Worm (Caenorhabditis elegans) whole organism, early embryonic: ENCODE results near the gene nhr-218.

Experiments used
- B0310.2 ChIP-seq: sonication (generic microtip); optimal IDR thresholded peaks from 2 replicates; lab custom pipeline; 2016; ENCODE audit warnings: mild to moderate bottlenecking, missing genetic modification characterization, missing compliant biosample characterization
- F13C5.2 ChIP-seq: sonication (generic microtip); optimal IDR thresholded peaks from 2 replicates; lab custom pipeline; 2017; ENCODE audit warnings: mild to moderate bottlenecking, missing genetic modification characterization, inconsistent platforms, missing compliant biosample characterization
- aly-1 ChIP-seq: sonication (generic microtip); optimal IDR thresholded peaks from 2 replicates; lab custom pipeline; 2016; ENCODE audit warnings: missing genetic modification characterization, missing compliant biosample characterization
- ama-1 ChIP-seq: fragments of 150-350 bp; optimal IDR thresholded peaks from 2 replicates; lab custom pipeline; 2014
- ceh-13 ChIP-seq: fragments of 200-800 bp; sonication (Bioruptor generic); optimal IDR thresholded peaks from 2 replicates; lab custom pipeline; 2018; ENCODE audit warnings: mild to moderate bottlenecking, missing genetic modification characterization, missing compliant biosample characterization
- ceh-36 ChIP-seq: sonication (generic microtip); optimal IDR thresholded peaks from 2 replicates; lab custom pipeline; 2016; ENCODE audit warnings: missing genetic modification characterization, inconsistent platforms, missing compliant biosample characterization
- ets-7 ChIP-seq: sonication (generic microtip); optimal IDR thresholded peaks from 2 replicates; lab custom pipeline; 2016; ENCODE audit warnings: missing genotype, missing genetic modification characterization, missing compliant biosample characterization
- flt-1 ChIP-seq: fragments of 200-800 bp; sonication (Bioruptor generic); IDR thresholded peaks from 2 replicates; pipeline ENCODE4 v1.3.6; 2022; ENCODE audit warnings: missing genetic modification characterization, missing compliant biosample characterization
- hmbx-1 ChIP-seq: sonication (generic microtip); optimal IDR thresholded peaks from 2 replicates; lab custom pipeline; 2016; ENCODE audit warnings: mild to moderate bottlenecking, missing genetic modification characterization, missing compliant biosample characterization
- hmg-4 ChIP-seq: fragments of 200-800 bp; sonication (Bioruptor generic); optimal IDR thresholded peaks from 2 replicates; lab custom pipeline; 2018; ENCODE audit warnings: mild to moderate bottlenecking, missing genetic modification characterization, missing compliant biosample characterization
- hnd-1 ChIP-seq: sonication (generic microtip); optimal IDR thresholded peaks from 2 replicates; lab custom pipeline; 2016; ENCODE audit warnings: missing genetic modification characterization, missing compliant biosample characterization
- pes-1 ChIP-seq: fragments of 200-800 bp; sonication (Bioruptor generic); IDR thresholded peaks from 2 replicates; pipeline ENCODE4 v1.3.6; 2022; ENCODE audit warnings: missing genetic modification reagents, missing genetic modification characterization, missing compliant biosample characterization
- scrt-1 ChIP-seq: fragments of 200-800 bp; sonication (Bioruptor generic); IDR thresholded peaks from 2 replicates; pipeline ENCODE4 v1.3.6; 2022; ENCODE audit warnings: missing genetic modification characterization, missing compliant biosample characterization
- sea-1 ChIP-seq: fragments of 200-800 bp; sonication (Bioruptor generic); conservative IDR thresholded peaks from 2 replicates; pipeline ENCODE4 v1.3.6; 2022; ENCODE audit warnings: missing genetic modification characterization, missing compliant biosample characterization
- tbx-11 ChIP-seq: fragments of 200-800 bp; sonication (Bioruptor generic); IDR thresholded peaks from 2 replicates; pipeline ENCODE4 v1.3.6; 2022; ENCODE audit warnings: missing genetic modification characterization, missing compliant biosample characterization
- tbx-37 ChIP-seq: fragments of 200-800 bp; sonication (Bioruptor generic); conservative IDR thresholded peaks from 2 replicates; pipeline ENCODE4 v1.3.6; 2022; ENCODE audit warnings: missing genetic modification reagents, missing genetic modification characterization, missing compliant biosample characterization
- tra-4 ChIP-seq: sonication (generic microtip); optimal IDR thresholded peaks from 2 replicates; lab custom pipeline; 2017; ENCODE audit warnings: missing genetic modification characterization, missing compliant biosample characterization

nhr-218 gene

DNA sequence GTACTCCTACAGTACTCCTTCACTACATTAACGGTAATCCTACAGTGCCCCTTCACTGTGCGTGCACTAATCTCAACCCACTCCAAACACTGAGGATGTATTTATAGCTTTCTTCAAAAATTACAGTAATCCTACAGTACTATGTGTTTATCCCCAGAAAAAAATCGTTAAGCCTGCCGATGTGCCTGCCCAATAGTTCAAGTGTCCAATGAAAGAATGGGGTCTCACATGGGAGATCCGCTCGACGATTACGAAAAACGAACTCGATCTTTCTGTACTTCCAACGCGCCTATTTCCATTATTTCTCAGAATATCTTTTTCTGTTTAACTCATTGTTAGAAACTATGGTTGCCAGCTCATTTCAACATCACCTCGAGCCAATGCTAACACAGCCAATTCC, at the start of gene nhr-218:
TSS of gene nhr-218 (plus strand) at position 301 of the 400 bp plus-strand sequence.
- TF ChIP-seq B0310.2 (no peak), pes-1 (GFP tag; lab: Robert Waterston, UW) (no peak), sea-1 (no peak), tra-4 (tag; lab: Kevin White, UChicago) (no peak), hmg-4 (GFP tag; lab: Kevin White, UChicago) (no peak), F13C5.2 (tag; lab: Kevin White, UChicago) (no peak), tbx-37 (GFP tag; lab: Robert Waterston, UW) (no peak), flt-1 (GFP tag; lab: Robert Waterston, UW) (no peak), hnd-1 (no peak), hmbx-1 (no peak), ceh-36 (tag; lab: Kevin White, UChicago) (no peak)

DNA sequence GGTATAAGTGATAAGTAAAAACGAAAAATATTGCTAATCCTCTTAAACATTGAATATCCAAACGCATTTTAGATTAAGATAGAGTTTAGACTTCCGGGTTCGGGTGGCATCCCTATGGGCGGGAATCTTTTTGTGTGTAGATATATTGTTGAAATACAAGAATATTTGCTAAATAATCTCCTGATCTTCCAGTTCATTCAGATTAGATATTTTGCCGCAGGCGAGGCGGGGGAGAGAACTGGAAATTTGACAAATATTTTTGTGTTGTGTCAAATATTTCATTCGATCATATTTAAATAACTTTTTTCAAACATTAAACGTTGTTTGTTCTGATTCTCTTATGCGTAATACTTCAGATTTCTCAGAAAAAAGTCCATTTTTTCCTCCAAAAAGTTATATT, 48.4 kb upstream of the nhr-218 start, which contains the start of gene oac-15:
TSS of gene oac-15 (minus strand) at position 101 of the 400 bp plus-strand sequence.
- TF ChIP-seq sea-1 (no peak), ama-1 (no peak), tra-4 (tag; lab: Kevin White, UChicago) (no peak)

DNA sequence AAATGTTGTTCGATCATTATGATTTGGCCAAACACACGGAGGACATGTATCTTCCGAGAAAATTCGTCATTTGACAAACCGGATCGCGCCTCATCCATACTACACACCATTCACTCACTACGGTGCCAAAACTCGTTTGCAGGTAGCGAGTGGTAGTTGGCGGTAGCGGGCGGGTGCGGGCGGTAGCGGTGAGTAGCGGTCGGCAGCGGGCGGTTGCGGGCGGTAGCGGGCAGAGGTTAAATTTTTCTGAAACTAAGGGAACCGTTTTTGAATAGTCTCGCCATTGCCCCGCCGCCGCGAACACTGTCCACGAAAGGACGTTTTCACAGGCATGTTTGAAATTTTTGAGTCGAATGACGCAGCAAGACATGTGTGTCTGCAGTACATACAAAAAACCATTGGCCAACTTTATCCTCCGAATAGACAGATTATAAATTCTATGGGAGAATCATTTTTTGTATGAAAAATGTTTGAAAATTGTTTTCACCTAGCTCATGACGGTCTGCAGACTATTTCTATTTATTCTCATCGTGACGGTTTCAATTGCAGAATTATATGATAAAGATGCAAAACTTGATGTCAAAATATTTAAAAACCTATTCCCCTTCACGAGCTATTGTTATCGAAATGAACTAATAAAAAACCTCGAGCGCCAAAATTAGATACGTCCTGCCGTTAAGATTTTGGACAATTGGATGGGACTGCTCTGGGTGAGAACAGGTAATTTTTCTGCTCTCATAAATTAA, 47.8 kb upstream of the nhr-218 start, which contains the start of gene F11A5.16:
TSS of gene F11A5.16 (plus strand) at position 696 of the 746 bp plus-strand sequence.
- no peak for TF ChIP-seq F13C5.2 (tag; lab: Kevin White, UChicago)
- no peak for TF ChIP-seq sea-1
- no peak for TF ChIP-seq ama-1
- no peak for TF ChIP-seq hmg-4 (GFP tag; lab: Kevin White, UChicago)
- no peak for TF ChIP-seq scrt-1 (GFP tag; lab: Robert Waterston, UW)
- TF ChIP-seq tra-4 (tag; lab: Kevin White, UChicago) = no peak
- no peak for TF ChIP-seq flt-1 (GFP tag; lab: Robert Waterston, UW)
- TF ChIP-seq aly-1 = no peak
- TF ChIP-seq tbx-11 (GFP tag; lab: Robert Waterston, UW) = no peak
- no peak for TF ChIP-seq pes-1 (GFP tag; lab: Robert Waterston, UW)
- no peak for TF ChIP-seq ceh-36 (tag; lab: Kevin White, UChicago)
- no peak for TF ChIP-seq B0310.2
- no peak for TF ChIP-seq hnd-1
- no peak for TF ChIP-seq ceh-13
- no peak for TF ChIP-seq hmbx-1
- no peak for TF ChIP-seq tbx-37 (GFP tag; lab: Robert Waterston, UW)
- TF ChIP-seq ets-7 (tag; lab: Kevin White, UChicago) = no peak

DNA sequence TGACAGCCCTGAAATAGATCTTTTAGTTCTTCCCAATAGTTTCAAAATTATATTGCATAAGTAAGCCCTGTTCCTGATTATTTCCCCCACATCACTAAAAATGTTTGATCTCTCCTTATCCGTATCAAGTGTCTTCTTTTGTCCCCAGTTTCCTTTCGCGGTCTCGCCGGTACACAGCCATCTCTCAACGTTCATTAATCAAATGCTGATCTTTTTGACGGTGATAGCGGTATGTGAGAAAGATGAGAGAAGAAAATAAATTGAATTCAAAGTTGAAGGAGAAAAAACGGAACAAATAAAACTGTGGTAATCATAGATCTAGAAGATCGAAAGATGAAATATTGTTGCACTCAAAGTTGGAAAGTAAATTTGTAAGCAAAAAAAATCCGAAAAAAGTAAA, 46.5 kb upstream of the nhr-218 start:
- TF ChIP-seq ama-1 = no peak
- TF ChIP-seq ceh-13 = no peak
- TF ChIP-seq pes-1 (GFP tag; lab: Robert Waterston, UW) = no peak
- TF ChIP-seq tbx-11 (GFP tag; lab: Robert Waterston, UW) = no peak
- no peak for TF ChIP-seq F13C5.2 (tag; lab: Kevin White, UChicago)
- no peak for TF ChIP-seq aly-1
- no peak for TF ChIP-seq sea-1

DNA sequence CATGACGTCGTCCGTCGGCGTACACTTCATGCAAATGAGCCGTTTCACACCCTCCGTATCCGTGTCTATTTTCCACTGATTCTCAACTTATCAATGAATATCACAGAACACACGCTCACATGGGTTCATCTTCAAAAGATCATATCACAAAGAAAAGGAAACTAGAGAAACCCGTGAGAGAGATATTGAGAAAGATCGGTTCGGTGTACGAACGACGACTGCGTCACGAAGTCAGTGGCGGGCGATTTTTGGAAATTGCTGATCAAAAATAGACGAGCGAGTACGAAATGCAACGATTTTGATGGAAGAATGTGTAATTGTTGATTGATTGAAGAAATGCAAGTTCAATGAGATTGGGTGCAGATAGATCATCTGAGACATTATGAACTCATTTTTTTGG, 44.9 kb upstream of the nhr-218 start:
- TF ChIP-seq tra-4 (tag; lab: Kevin White, UChicago) (no peak), B0310.2 (no peak), sea-1 (no peak), ceh-36 (tag; lab: Kevin White, UChicago) (no peak), flt-1 (GFP tag; lab: Robert Waterston, UW) (no peak), pes-1 (GFP tag; lab: Robert Waterston, UW) (no peak), scrt-1 (GFP tag; lab: Robert Waterston, UW) (no peak), F13C5.2 (tag; lab: Kevin White, UChicago) (no peak), ets-7 (tag; lab: Kevin White, UChicago) (no peak)

DNA sequence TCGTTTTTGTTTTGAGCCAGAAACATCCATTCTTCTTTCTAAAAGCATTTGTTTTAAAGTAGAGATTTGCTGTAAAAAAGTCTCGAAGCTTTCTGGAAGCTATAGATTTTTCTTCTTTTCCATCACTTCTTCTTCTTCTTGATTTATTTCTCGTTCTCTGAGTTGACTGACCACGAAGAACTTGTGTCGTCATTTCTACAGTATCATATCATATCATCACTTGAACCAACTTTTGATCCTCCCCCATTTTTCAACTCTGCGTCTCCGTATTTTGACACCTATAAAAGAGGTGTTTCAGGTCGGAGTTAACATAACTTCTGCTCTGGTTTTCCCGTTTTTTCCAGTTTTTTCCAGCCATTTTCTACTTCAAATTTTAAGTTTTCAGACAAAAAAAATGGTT, 43.7 kb upstream of the nhr-218 start, which contains the start of gene F11A5.9:
TSS of gene F11A5.9 (plus strand) at position 386 of the 400 bp plus-strand sequence.
- TF ChIP-seq sea-1 (no peak), hmbx-1 (no peak), aly-1 (no peak), tra-4 (tag; lab: Kevin White, UChicago) (no peak)

DNA sequence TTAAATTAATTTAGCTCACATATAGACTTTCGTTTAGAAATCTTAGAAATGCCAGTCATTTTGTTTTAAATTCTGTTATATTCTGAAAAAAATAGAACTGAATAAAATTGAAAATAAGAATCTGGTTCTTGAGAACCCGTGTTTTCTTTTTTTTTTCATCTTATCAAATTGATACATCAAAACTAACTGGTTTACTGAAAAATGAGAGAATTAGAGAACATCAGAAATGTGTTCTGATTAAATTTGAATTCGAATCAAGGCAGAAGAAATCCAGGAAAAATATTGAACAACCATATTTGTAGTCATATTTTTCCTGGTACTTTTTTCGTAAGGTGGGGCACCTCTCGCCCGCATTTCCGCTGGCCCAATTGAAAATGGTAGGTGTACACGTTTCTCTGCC, 39.7 kb upstream of the nhr-218 start, which contains the start of gene F11A5.15:
TSS of gene F11A5.15 (minus strand) at position 101 of the 400 bp plus-strand sequence.
- TF ChIP-seq tbx-11 (GFP tag; lab: Robert Waterston, UW) = no peak
- TF ChIP-seq pes-1 (GFP tag; lab: Robert Waterston, UW) = no peak
- no peak for TF ChIP-seq hmbx-1
- TF ChIP-seq hmg-4 (GFP tag; lab: Kevin White, UChicago) = no peak

DNA sequence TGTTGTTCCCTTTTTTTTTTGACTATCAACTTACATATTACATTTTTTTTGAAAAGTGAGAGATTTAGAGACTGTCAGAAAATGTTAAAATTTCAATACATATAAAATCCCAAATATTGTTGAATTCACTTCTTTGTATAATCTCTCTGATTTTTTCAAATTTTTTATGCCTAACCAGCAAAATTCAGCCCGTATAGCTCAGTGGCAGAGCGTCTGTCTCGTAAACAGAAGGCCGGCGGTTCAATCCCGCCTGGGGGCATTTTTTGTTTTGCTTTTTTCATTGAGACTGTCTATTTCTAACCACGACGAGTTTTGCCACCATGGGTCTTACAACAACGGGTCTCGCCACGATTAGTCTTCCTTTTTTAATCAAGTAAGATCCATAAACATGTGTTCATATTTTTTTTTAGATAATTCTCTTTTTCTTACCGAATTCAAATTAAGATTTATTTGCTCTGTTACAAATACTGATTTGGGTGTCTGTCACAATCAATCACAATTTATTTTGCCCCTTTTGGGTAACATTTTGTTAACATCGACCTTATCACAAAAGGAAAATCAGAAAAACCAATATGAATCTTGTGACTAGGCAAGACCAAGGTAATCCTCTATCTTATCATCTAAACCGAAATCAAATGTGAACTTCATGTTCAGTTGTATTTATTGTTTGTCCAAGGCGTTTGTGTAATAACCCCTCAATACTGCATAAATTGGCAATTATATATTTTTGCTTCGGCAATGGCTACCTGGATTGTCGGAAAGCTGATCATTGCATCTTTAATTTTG, 39.1 kb upstream of the nhr-218 start, which contains the start of gene glc-1:
TSS of gene glc-1 (plus strand) at position 663 of the 786 bp plus-strand sequence.
- TF ChIP-seq tra-4 (tag; lab: Kevin White, UChicago) (no peak), tbx-11 (GFP tag; lab: Robert Waterston, UW) (no peak), pes-1 (GFP tag; lab: Robert Waterston, UW) (no peak), hnd-1 (no peak), aly-1 (no peak), B0310.2 (no peak), ceh-13 (no peak), hmg-4 (GFP tag; lab: Kevin White, UChicago) (no peak), flt-1 (GFP tag; lab: Robert Waterston, UW) (no peak), scrt-1 (GFP tag; lab: Robert Waterston, UW) (no peak), sea-1 (no peak), ceh-36 (tag; lab: Kevin White, UChicago) (no peak), hmbx-1 (no peak), ama-1 (no peak), F13C5.2 (tag; lab: Kevin White, UChicago) (no peak), tbx-37 (GFP tag; lab: Robert Waterston, UW) (no peak)
